Fruit fly (Drosophila melanogaster) ovary, adult (tissue): ENCODE measurements around the gene Cnep1r2.

ENCODE experiments used
- CG17801 ChIP-seq: fragments of 200-800 bp; optimal IDR thresholded peaks from 2 replicates; lab custom pipeline; 2019; ENCODE audit warnings: missing biosample characterization, mild to moderate bottlenecking, missing genetic modification characterization, moderate library complexity; ENCODE audit not compliant: partially characterized antibody

The Cnep1r2 gene

DNA sequence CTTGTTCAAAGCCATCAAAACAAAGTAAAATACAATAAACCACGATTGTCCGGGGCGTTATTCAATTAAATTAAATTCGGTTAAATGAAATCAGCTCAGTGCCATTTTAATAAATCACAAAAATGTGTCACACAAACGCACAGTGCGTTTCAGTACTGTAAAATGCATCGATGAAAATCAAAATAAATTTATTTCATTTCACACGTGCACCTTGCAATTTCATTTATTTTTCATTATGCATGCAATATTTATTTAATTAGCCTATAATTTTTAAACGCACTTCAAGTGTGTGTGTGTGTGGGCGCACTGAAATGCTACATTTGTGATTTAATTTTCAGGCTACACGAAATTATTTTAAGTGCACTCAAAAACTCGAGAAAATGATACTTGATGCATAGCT is 16.5 kb downstream of the Cnep1r2 start:
- no peak for TF ChIP-seq CG17801 (GFP tag; lab: Kevin White, UChicago)

DNA sequence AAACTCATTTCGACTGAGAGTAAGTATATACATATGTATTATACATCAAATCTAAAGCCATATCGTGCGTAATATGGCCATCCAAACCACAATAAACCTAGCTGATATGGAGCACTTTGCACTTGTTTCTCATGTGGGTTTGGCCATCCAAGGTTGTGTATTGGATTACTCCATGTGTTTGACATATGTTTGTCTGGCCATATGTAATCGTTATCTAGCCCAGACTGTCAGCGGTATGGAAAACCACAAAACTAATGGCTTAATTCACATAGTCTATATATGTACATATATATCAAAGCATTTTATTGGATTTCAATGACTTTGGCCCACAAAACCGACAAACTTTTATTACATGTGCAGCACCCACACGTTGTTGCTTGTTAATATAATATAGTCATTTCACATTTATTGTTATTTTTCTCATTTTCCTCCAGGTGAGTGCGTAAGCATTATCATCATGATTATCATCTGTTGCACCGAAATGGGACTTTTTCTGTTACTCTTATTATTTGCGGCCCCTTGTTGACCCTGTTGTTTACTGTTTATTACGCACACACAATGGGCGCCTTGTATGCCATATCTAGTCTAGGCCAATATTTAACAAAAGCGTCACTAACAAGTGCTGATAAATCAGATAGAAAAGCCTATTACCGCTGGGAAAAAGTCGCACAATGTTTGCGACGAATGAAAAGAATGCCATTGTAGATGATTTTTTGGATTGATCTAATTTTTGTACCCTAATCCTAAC is 18.7 kb downstream of the Cnep1r2 start:
- TF ChIP-seq CG17801 (GFP tag; lab: Kevin White, UChicago), result no peak

DNA sequence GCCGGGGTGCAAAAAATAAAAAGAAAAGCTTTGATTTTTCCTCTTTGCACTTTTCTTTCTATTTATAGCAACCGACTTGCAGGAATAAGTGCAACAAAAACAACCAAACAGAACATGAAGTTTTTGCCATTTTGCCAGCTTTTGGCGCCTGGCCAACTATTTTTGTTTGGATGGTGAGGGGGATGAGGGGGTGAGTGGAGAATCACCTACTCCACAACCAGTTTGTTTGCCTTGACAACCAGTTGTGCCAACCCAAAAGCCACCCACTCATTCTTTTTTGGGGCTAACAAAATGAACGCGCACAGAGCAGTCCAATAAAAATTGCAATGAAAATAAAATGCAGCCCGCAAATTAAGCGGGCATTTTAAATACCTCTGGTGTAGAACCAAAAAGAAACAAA is 19.4 kb downstream of the Cnep1r2 start:
- no peak for TF ChIP-seq CG17801 (GFP tag; lab: Kevin White, UChicago)

DNA sequence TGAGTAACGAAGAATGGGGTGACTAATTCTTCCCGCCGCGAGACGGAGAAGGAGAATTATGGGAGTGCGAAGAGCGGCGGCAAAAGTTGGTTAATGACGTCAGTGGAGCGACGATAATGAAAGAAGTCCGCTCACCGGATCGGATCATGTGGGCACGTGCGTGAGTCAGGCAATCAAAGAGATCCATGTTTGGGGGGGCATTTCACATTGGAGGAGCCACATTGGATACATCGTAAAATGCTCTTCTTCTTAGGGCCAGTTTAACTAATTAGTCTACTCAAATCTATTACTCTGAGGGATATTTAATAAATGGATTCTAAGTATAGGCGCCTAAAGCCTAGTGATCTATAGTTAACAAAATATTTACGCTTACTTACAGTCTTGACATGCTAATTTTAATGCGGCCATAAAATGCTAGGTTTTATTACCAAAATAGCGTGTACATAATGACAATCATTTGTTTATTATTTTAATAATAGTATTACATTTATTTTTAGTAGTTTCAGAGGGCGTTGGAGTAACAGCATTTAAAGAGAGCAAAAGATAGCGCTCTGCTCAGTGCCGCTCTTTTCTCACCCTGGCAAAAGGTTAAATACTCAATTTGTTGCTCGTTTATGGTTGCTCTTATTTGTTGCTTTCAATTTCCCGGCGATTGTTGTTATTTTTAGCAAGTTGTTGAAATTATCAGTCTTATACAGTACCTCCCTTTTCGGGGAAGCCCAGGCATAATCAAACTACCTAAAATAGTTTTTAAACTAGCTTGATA is 20.6 kb downstream of the Cnep1r2 start:
- no peak for TF ChIP-seq CG17801 (GFP tag; lab: Kevin White, UChicago)

DNA sequence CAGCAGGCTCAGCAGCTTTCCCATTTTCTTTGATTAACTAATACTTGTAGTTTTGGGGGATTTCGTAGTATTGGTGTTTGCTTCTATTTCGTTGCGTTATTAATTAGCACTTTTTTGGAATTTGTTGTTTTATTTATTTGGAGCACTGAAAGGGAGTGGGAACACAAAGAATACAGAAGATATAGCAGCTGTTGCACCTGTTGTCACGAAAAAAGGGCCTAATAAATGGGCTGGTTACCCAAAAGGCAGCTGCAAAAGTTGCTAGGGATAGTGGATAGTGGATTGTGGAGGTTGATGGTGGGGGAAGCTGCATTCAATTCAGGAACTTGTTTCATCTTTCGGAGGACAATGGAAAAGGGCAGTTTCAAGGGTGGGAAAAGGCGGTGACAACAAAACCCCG is 21.6 kb downstream of the Cnep1r2 start:
- no peak for TF ChIP-seq CG17801 (GFP tag; lab: Kevin White, UChicago)

DNA sequence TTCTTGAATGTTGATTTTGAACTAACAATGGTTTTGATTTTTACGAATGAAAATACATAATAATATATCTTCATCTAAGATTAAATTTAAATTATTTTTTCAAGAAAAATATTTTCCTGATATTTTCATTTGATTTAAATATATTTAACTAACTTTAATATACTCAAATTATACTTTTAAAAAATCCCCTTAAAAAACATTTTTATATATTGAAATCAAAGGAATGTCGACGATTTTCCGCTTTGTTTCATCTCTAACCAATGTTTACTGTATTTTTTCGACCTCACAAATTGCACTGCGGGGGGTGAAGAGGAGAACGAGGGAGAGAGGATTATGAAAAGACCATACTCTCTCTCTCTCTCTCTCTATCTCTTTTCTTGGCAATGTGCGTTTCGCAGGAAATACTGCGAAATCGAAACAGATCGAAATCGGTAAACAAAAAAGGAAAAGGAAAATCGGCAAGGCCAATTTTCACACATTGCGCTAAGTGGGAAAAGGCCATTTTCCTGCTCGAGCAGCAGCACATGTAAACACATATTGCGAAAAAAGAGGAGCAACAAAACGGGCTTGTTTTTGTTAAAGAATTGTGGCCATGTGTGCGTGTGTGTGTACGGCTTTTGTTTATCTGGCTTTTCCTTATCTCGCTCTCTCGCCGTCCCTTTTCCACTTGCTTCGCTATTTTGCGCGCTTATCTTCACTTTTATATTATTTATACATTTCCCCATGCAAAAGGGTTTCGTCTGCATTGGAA is 22.2 kb downstream of the Cnep1r2 start:
- TF ChIP-seq CG17801 (GFP tag; lab: Kevin White, UChicago), result no peak

DNA sequence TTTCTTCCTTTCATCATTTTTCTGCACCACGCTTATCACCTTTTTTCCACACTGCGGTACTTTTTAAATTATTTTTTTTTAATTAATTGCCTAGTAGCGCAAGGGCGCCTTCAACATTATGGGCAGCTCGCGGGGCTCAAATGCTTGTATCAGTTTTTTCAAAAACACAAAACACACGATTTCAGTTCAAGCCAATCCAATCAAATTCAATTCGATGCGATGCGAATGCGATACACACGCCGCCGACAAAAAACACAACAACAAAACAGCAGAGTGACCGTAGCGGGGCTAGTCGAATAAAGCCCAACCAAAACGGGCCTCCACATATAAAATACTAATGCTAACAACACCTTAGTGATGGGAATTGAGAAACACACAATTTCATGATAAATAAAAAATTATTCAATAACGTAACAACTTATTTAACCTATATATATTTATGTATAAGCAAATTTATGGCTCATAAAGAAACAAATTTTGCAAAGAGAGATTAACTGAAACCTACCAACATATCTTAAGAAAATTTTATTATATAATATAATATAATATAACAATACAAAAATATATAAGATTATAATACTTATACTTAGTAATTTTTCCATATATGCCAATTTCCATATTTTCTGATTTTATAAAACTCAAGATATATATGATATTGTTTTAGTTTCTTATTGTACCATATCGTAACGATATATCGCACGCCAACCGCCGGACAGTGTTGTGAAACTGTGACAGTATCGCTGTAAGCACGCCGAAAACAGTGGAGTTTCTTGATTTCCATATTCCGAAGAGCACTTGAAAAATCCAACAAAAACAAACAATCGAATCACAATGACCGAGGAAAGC is 23.0 kb downstream of the Cnep1r2 start, which contains the start of the genes CG32066 and CG8003:
TSS of gene CG32066 (minus strand) at position 270 of the 846 bp plus-strand sequence.
TSS of gene CG8003 (plus strand) at position 732 of the 846 bp plus-strand sequence.
- peak; percentile 53 for TF ChIP-seq CG17801 (GFP tag; lab: Kevin White, UChicago)

DNA sequence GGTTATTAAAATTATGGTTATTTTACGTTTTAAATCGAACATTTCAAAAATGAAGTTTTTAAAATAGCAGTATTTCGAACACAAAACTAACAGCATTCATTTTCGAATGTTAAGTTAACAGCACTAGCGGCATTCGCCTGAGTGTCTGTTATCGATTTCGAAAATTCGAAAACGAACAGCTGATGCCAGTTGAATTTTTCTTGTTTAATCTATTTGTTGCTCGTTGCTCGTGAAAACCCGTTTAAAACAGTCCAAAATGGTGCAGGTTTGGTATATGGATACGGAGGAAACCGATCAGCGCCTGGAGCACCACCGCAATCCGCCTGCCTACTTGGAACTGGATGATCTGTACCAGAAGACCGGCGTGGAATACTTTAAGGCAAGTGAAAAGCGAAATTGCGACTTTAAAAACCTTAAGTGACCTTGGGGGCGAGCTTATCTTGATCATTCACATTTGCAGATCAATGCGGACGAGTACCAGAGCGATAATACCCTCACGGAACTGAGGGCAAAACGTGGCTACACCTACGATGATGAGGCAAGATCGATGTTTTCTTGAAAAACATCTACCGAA is 25.3 kb downstream of the Cnep1r2 start, which contains the start of gene Adi1:
TSS of gene Adi1 (plus strand) at position 187 of the 574 bp plus-strand sequence.
- no peak for TF ChIP-seq CG17801 (GFP tag; lab: Kevin White, UChicago)

DNA sequence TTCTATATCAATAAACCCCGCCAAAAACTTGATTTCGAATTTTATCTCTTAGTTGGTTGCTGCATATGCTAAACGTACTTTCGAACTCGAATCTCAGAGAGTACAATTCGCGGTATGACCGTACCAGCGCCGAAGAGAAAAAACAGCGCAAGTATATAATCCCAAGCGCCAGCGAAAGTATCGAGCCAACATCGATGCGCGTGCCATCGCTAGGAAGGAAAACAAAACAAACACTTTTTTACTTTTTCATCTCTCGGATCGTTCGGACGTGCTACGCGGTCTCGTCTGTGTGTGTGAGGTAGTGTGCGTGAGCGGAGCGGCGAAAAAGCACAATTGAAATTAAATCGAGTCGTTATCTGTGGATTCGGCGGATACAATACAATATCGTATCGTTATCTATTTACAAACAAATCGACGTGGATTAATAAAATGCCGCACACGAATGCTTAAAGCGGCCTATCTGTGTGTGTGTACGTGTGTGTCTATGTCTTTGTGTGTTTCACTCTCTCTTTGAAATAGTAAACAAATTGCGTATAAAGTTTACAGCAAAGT is 26.6 kb downstream of the Cnep1r2 start, which contains the start of gene simj:
TSS of gene simj (plus strand) at position 229 of the 552 bp plus-strand sequence.
- peak; percentile 79 for TF ChIP-seq CG17801 (GFP tag; lab: Kevin White, UChicago)

DNA sequence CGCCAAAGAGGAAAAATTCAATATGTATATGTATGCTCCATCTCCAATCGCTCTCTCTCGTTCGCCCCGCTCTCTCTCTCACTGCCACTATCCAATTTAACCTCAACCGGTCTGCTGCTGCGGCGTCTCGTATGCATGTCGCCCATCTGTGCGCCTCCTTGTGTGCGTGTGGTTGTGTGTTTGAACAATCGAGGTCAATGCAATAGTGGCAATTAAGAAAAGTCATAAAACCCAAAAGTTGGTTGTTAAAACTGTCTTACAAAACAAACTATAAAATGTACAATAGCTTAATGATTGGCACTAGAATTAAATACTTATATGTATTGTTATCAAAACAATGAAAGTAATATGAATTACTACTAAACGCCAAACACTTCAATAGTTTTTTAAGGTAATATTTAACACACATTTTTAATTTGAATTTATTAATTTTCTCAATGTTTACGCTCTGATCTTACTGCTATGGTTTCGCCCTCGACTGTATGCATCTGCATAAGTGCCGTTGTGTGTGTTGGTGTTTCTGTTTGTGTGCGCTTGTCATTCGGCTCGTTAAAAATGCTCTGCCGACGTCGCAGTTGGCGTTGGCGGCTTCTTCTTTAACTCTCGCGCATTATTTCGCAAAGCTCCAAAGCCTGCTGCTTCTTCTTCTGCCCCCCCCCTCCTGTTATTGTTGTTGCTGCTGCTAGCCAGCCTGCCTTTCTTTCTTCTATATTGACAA is 27.6 kb downstream of the Cnep1r2 start:
- TF ChIP-seq CG17801 (GFP tag; lab: Kevin White, UChicago), result peak; percentile 98

DNA sequence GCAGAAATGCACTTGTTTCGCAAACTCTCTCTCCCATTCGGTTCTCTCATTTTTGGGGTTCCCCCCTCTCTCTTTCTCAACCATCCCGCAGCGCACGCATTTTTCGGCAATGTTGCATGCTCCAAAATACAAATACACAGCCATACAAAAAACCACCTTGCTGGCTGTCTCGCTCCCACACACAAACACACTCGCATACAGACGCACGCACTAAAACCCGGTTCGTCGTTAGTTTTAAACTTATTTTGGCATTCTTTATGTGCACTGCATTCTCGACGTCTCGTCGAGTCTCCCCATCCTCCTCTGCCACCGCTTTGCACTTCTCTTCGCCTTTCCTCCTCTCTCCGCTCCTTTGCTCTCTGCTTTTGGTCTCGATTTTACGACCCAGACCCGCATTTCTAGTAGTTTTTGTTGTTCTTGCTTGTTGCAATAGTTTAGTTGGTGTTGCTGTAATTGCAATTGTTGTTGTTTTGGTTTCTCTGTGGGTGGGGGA is 28.6 kb downstream of the Cnep1r2 start:
- no peak for TF ChIP-seq CG17801 (GFP tag; lab: Kevin White, UChicago)

DNA sequence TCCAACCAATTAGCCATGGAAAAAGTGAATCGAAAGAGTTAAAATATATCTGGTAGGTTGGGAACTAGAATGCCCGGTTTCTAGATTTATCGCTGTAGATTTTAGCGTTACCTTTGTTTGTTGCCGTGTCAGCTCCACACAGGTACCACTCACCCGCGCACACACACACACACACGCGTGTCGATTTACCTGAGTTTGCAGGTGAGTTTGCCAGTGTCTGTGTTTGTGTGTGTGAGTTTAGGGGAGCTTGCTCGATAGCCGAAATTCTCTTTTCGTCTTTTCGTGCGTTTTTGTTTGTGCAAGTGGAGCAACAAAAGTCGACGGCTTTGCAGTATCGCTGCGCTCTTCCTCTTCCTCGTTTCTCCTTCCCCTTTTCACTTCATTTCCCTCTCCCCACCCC is 29.4 kb downstream of the Cnep1r2 start:
- TF ChIP-seq CG17801 (GFP tag; lab: Kevin White, UChicago), result no peak
